Worm (Caenorhabditis elegans) whole organism, young adult: ENCODE results near the gene C16C8.7.

Experiments used
- B0019.2 ChIP-seq: fragments of 200-800 bp; sonication (Bioruptor generic); conservative IDR thresholded peaks from 2 replicates; pipeline ENCODE4 v1.3.6; 2022; ENCODE audit warnings: missing genetic modification reagents, missing genetic modification characterization, missing compliant biosample characterization
- B0336.3 ChIP-seq: fragments of 200-800 bp; sonication (Bioruptor generic); IDR thresholded peaks from 2 replicates; pipeline ENCODE4 v1.3.6; 2022; ENCODE audit warnings: missing genetic modification characterization, missing compliant biosample characterization
- D2030.7 ChIP-seq: fragments of 200-800 bp; sonication (Bioruptor generic); IDR thresholded peaks from 2 replicates; pipeline ENCODE4 v1.3.6; 2022; ENCODE audit warnings: missing genetic modification reagents, missing genetic modification characterization, missing compliant biosample characterization
- aptf-3 ChIP-seq: fragments of 200-800 bp; sonication (Bioruptor generic); IDR thresholded peaks from 2 replicates; pipeline ENCODE4 v1.3.6; 2022; ENCODE audit warnings: missing genetic modification characterization, missing compliant biosample characterization
- nhr-27 ChIP-seq: fragments of 200-800 bp; sonication (Bioruptor generic); optimal IDR thresholded peaks from 2 replicates; lab custom pipeline; 2018; ENCODE audit warnings: mild to moderate bottlenecking, missing genetic modification characterization, moderate library complexity, missing compliant biosample characterization
- pbrm-1 ChIP-seq: fragments of 200-800 bp; sonication (Bioruptor generic); IDR thresholded peaks from 2 replicates; pipeline ENCODE4 v1.3.6; 2022; ENCODE audit warnings: missing genetic modification reagents, missing genetic modification characterization, missing compliant biosample characterization

DNA sequence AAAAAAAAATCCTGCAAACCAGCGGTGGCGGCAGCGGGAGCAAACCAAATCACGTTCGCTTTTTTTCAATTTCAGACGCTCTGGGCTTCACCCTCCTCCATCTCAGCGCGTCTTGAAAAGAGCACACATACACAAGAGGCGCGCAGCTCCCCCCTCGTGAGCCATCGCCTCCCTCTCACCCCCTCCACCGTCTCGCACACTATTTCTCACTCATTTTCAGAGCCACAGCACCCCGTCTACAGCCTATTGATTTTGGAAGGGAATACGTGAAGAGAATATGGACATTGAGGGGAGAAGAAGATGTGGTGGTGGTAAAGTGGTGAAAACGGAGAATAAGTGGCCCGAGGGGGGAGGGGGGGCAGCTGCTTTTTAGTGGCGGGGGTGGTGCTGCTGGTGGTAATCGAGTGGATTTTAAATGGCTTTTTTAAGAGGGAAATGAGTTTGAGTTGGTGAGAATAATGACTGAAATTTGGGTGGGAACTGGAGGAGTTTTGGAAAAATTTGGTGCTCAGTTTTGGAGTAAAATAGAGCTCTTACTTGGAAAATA lies 31.7 kb downstream of the C16C8.7 start:
- no peak for TF ChIP-seq nhr-27 (tag; lab: Kevin White, UChicago)
- no peak for TF ChIP-seq pbrm-1
- TF ChIP-seq B0336.3, result no peak
- no peak for TF ChIP-seq B0019.2
- no peak for TF ChIP-seq aptf-3 (GFP tag; lab: Robert Waterston, UW)
- no peak for TF ChIP-seq D2030.7
